Worm (Caenorhabditis elegans): ENCODE results near the gene cmk-1.

- no peak for TF ChIP-seq ama-1 (optimal IDR thresholded peaks at IDR 0.05)
- no peak for TF ChIP-seq hlh-6 (tag; optimal IDR thresholded peaks at IDR 0.05)
- TF ChIP-seq C08G9.2 (tag; optimal IDR thresholded peaks at IDR 0.05), result no peak
- peak; percentile 60 for TF ChIP-seq tbx-2 (tag; optimal IDR thresholded peaks at IDR 0.05)
- TF ChIP-seq nhr-11 (tag; optimal IDR thresholded peaks at IDR 0.05), result no peak
- TF ChIP-seq nfya-1 (tag; optimal IDR thresholded peaks at IDR 0.05), result no peak
- TF ChIP-seq elt-2 (tag; optimal IDR thresholded peaks at IDR 0.05), result no peak
- TF ChIP-seq hlh-30 (tag; optimal IDR thresholded peaks at IDR 0.05; ENCODE audit: insufficient read depth), result no peak
- no peak for TF ChIP-seq ceh-34 (tag; optimal IDR thresholded peaks at IDR 0.05)
Measured at ce11 chrIV:1853934-1854438, 29.7 kb downstream of the cmk-1 start.

All from whole organism, late embryonic.